Worm (Caenorhabditis elegans) whole organism, young adult: Measurements from ENCODE around the gene mks-1.

Experiments used
- B0336.3 ChIP-seq: fragments of 200-800 bp; sonication (Bioruptor generic); IDR thresholded peaks from 2 replicates; pipeline ENCODE4 v1.3.6; 2022; ENCODE audit warnings: missing genetic modification characterization, missing compliant biosample characterization
- D2030.7 ChIP-seq: fragments of 200-800 bp; sonication (Bioruptor generic); IDR thresholded peaks from 2 replicates; pipeline ENCODE4 v1.3.6; 2022; ENCODE audit warnings: missing genetic modification reagents, missing genetic modification characterization, missing compliant biosample characterization
- F33H1.4 ChIP-seq: fragments of 200-800 bp; sonication (Bioruptor generic); IDR thresholded peaks from 2 replicates; pipeline ENCODE4 v1.3.6; 2022; ENCODE audit warnings: missing genetic modification reagents, missing genetic modification characterization, missing compliant biosample characterization
- F57C9.4 ChIP-seq: sonication (generic microtip); optimal IDR thresholded peaks from 2 replicates; lab custom pipeline; 2017; ENCODE audit warnings: mild to moderate bottlenecking, missing genetic modification characterization, missing compliant biosample characterization
- Y79H2A.3 ChIP-seq: fragments of 200-800 bp; sonication (Bioruptor generic); conservative IDR thresholded peaks from 2 replicates; pipeline ENCODE4 v1.3.6; 2022; ENCODE audit warnings: missing genetic modification reagents, missing genetic modification characterization, missing compliant biosample characterization
- ama-1 ChIP-seq, 3 experiments: fragments of 150-350 bp in 1 of 3; sonication (generic microtip) in 2 of 3; optimal IDR thresholded peaks; 2 replicates each; lab custom pipeline; 2014 to 2018; ENCODE audit warnings: missing biosample characterization in 2 of 3, missing genetic modification characterization in 2 of 3, missing genetic modification reagents in 2 of 3
- mes-4 ChIP-seq: sonication (generic microtip); optimal IDR thresholded peaks from 2 replicates; lab custom pipeline; 2016; ENCODE audit warnings: missing genotype, missing genetic modification characterization, missing compliant biosample characterization
- mxl-1 ChIP-seq: sonication (generic microtip); optimal IDR thresholded peaks from 2 replicates; lab custom pipeline; 2016; ENCODE audit warnings: missing genetic modification characterization, missing compliant biosample characterization
- pbrm-1 ChIP-seq: fragments of 200-800 bp; sonication (Bioruptor generic); IDR thresholded peaks from 2 replicates; pipeline ENCODE4 v1.3.6; 2022; ENCODE audit warnings: missing genetic modification reagents, missing genetic modification characterization, missing compliant biosample characterization
- snpc-4 ChIP-seq, 5 experiments: fragments of 150-350 bp in 1 of 5; sonication (generic microtip) in 4 of 5; optimal IDR thresholded peaks; 2 replicates each; lab custom pipeline; 2014 to 2018; ENCODE audit warnings: missing genetic modification characterization in 5 of 5, missing biosample characterization in 3 of 5, antibody characterized with exemption in 2 of 5, mild to moderate bottlenecking in 2 of 5, missing compliant biosample characterization in 2 of 5, missing genotype in 2 of 5, moderate library complexity in 2 of 5, missing genetic modification reagents in 1 of 5
- unc-62 ChIP-seq: fragments of 150-350 bp; optimal IDR thresholded peaks from 2 replicates; lab custom pipeline; 2014; ENCODE audit warnings: missing biosample characterization, missing genetic modification reagents, missing genetic modification characterization
- zfh-2 ChIP-seq: fragments of 200-800 bp; sonication (Bioruptor generic); conservative IDR thresholded peaks from 2 replicates; pipeline ENCODE4 v1.3.6; 2022; ENCODE audit warnings: missing genetic modification reagents, missing genetic modification characterization, missing compliant biosample characterization

DNA sequence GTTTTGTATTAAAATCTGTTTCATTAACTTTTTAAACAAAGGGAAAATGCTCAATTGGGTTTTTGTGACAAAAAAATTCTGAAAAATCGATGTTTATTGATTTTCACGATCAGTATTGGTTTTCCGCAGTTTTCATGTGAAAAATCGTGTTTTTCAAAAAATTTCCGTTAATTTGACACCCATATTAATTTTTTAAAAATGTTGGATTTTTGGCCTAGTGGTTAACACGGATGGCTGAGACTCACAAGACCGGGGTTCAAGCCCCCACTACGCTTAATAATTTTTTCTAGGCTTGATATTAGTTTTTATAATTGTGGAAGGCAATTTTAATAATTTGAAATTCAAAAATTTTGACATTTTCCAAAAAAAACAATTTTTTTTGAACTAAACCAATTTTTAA lies 4.6 kb downstream of the mks-1 start:
- no peak for TF ChIP-seq snpc-4 (GFP tag; optimal IDR thresholded peaks at IDR 0.05; lab: Kevin White, UChicago)
- TF ChIP-seq snpc-4 (tag; optimal IDR thresholded peaks at IDR 0.05; lab: Kevin White, UChicago) = no peak
- TF ChIP-seq unc-62 = no peak
- TF ChIP-seq D2030.7 (GFP tag; lab: Robert Waterston, UW) = no peak
- no peak for TF ChIP-seq F33H1.4
- TF ChIP-seq mxl-1 (tag; lab: Kevin White, UChicago) = no peak
- no peak for TF ChIP-seq mes-4
- TF ChIP-seq zfh-2 = no peak
- no peak for TF ChIP-seq B0336.3 (GFP tag; lab: Robert Waterston, UW)
- no peak for TF ChIP-seq Y79H2A.3
- no peak for TF ChIP-seq pbrm-1 (GFP tag; lab: Robert Waterston, UW)
- no peak for TF ChIP-seq ama-1 (optimal IDR thresholded peaks at IDR 0.05; lab: Kevin White, UChicago)
- no peak for TF ChIP-seq ama-1 (GFP tag; optimal IDR thresholded peaks at IDR 0.05; lab: Kevin White, UChicago)
- no peak for TF ChIP-seq F57C9.4 (tag; lab: Kevin White, UChicago)
